Fruit fly (Drosophila melanogaster): Measurements from ENCODE around the gene GstD3.

GstD3 gene

dm6 chr3R:12356044-12356443 is 16.8 kb upstream of the GstD3 start, which contains the start of gene MBD-R2 (continued):
- no peak for TF ChIP-seq tio (GFP tag; optimal IDR thresholded peaks at IDR 0.05)
- peak; percentile 67 for TF ChIP-seq Bgb (GFP tag; IDR thresholded peaks at IDR 0.05; ENCODE audit: partially characterized antibody)
- no peak for TF ChIP-seq bowl (GFP tag; IDR thresholded peaks at IDR 0.05)
- peak; percentile 73 for TF ChIP-seq sens (GFP tag)
- no peak for TF ChIP-seq corto (GFP tag; optimal IDR thresholded peaks at IDR 0.05)
- TF ChIP-seq CG4707 (GFP tag; optimal IDR thresholded peaks at IDR 0.05): no peak
- TF ChIP-seq eyg (GFP tag; optimal IDR thresholded peaks at IDR 0.05): no peak
- TF ChIP-seq ase (GFP tag; IDR thresholded peaks at IDR 0.05): no peak
- no peak for TF ChIP-seq fd3F (GFP tag; optimal IDR thresholded peaks at IDR 0.05)
- peak; percentile 54 for TF ChIP-seq Lhr (GFP tag; optimal IDR thresholded peaks at IDR 0.05)
- peak; percentile 20 for TF ChIP-seq phol (tag; optimal IDR thresholded peaks at IDR 0.05)
- no peak for TF ChIP-seq Dfd (GFP tag; optimal IDR thresholded peaks at IDR 0.05)
- TF ChIP-seq CkIIα-i1 (GFP tag; IDR thresholded peaks at IDR 0.05): no peak
- TF ChIP-seq CG33557 (GFP tag; optimal IDR thresholded peaks at IDR 0.05): no peak
- TF ChIP-seq mirr (GFP tag; optimal IDR thresholded peaks at IDR 0.05): no peak
- TF ChIP-seq CG12744 (GFP tag; optimal IDR thresholded peaks at IDR 0.05): no peak
- no peak for TF ChIP-seq CG6654 (GFP tag; optimal IDR thresholded peaks at IDR 0.05)
- no peak for TF ChIP-seq z (GFP tag; IDR thresholded peaks at IDR 0.05)
- TF ChIP-seq wek (GFP tag; optimal IDR thresholded peaks at IDR 0.05): no peak
- no peak for TF ChIP-seq ro (GFP tag; IDR thresholded peaks at IDR 0.05)
- no peak for TF ChIP-seq CG7839 (tag; optimal IDR thresholded peaks at IDR 0.05)
- TF ChIP-seq repo (GFP tag; optimal IDR thresholded peaks at IDR 0.05): no peak
- TF ChIP-seq trem (tag; optimal IDR thresholded peaks at IDR 0.05): peak; percentile 63
- no peak for TF ChIP-seq CG17359 (tag; optimal IDR thresholded peaks at IDR 0.05)
- peak; percentile 46 for TF ChIP-seq CG14710 (tag; optimal IDR thresholded peaks at IDR 0.05)
- TF ChIP-seq CG6689 (GFP tag; IDR thresholded peaks at IDR 0.05): no peak
- TF ChIP-seq danr (GFP tag; IDR thresholded peaks at IDR 0.05): no peak
- TF ChIP-seq CG2875 (GFP tag; optimal IDR thresholded peaks at IDR 0.05): no peak
- no peak for TF ChIP-seq Elba2 (GFP tag; optimal IDR thresholded peaks at IDR 0.05)
- TF ChIP-seq CG10543 (GFP tag; optimal IDR thresholded peaks at IDR 0.05): no peak
- TF ChIP-seq sens-2 (GFP tag; IDR thresholded peaks at IDR 0.05): no peak
- TF ChIP-seq CG6254 (GFP tag; optimal IDR thresholded peaks at IDR 0.05): no peak
- no peak for TF ChIP-seq CG14014 (GFP tag; IDR thresholded peaks at IDR 0.05)
- no peak for TF ChIP-seq Kr (GFP tag; optimal IDR thresholded peaks at IDR 0.05)
- TF ChIP-seq NFAT (GFP tag; IDR thresholded peaks at IDR 0.05): no peak
- TF ChIP-seq unpg (GFP tag; optimal IDR thresholded peaks at IDR 0.05): no peak
- TF ChIP-seq CG15269 (tag; optimal IDR thresholded peaks at IDR 0.05): no peak
- no peak for TF ChIP-seq E2f1 (GFP tag; IDR thresholded peaks at IDR 0.05)
- no peak for TF ChIP-seq wdn (GFP tag; IDR thresholded peaks at IDR 0.05)
- no peak for TF ChIP-seq Blimp-1 (GFP tag; optimal IDR thresholded peaks at IDR 0.05)
- no peak for TF ChIP-seq kay (GFP tag; optimal IDR thresholded peaks at IDR 0.05)
- peak; percentile 61 for TF ChIP-seq bbx (GFP tag; IDR thresholded peaks at IDR 0.05; ENCODE audit: partially characterized antibody)
- peak; percentile 80; the same call in 2 of the 3 replicates for TF ChIP-seq Opbp (GFP tag; IDR thresholded peaks at IDR 0.05; ENCODE audit: partially characterized antibody)
- no peak for TF ChIP-seq usp (GFP tag; optimal IDR thresholded peaks at IDR 0.05)
- TF ChIP-seq CG4424 (GFP tag; optimal IDR thresholded peaks at IDR 0.05): no peak
- no peak for TF ChIP-seq kah (GFP tag; optimal IDR thresholded peaks at IDR 0.05)
- TF ChIP-seq lmd (GFP tag; IDR thresholded peaks at IDR 0.05): no peak
- 0 out of 2 replicates have a peak, but pooled peaks have one; percentile 27 for TF ChIP-seq CG17328 (GFP tag; IDR thresholded peaks at IDR 0.05)
- TF ChIP-seq Dbx (GFP tag; IDR thresholded peaks at IDR 0.05): no peak
- no peak for TF ChIP-seq dmrt99B (tag; optimal IDR thresholded peaks at IDR 0.05)
- TF ChIP-seq B-H1 (GFP tag; IDR thresholded peaks at IDR 0.05): no peak
- no peak for TF ChIP-seq Sox102F (GFP tag; optimal IDR thresholded peaks at IDR 0.05)
